Worm (Caenorhabditis elegans): ENCODE measurements around the gene math-41.
"Not testable (repeated sequence)": the region's sequence is repeated elsewhere in the genome, so short reads cannot be mapped to it uniquely, and the experiment has no call there.

math-41 gene

ce11 chrII:1831883-1832388 lies 7.5 kb downstream of the math-41 start, which contains the start of gene math-39:
Gene math-39 (plus strand): TSS chrII:1832338.
- TF ChIP-seq him-1 (tag; optimal IDR thresholded peaks at IDR 0.05) (no peak), W03F9.2 (tag; optimal IDR thresholded peaks at IDR 0.05) (no peak), dao-5 (tag; optimal IDR thresholded peaks at IDR 0.05) (no peak)

- TF ChIP-seq him-1 (tag; optimal IDR thresholded peaks at IDR 0.05) (no peak), W03F9.2 (tag; optimal IDR thresholded peaks at IDR 0.05) (no peak), dao-5 (tag; optimal IDR thresholded peaks at IDR 0.05) (no peak)
Measured at ce11 chrII:1836204-1836603, 11.8 kb downstream of the math-41 start, which contains the start of gene T08E11.1. Gene T08E11.1 (plus strand): TSS chrII:1836504.

ce11 chrII:1842894-1843293 lies 18.5 kb downstream of the math-41 start, which contains the start of the genes C52E2.5 and C52E2.4:
Gene C52E2.5 (minus strand): TSS chrII:1842936.
Gene C52E2.4 (plus strand): TSS chrII:1843145.
- no peak for TF ChIP-seq him-1 (tag; optimal IDR thresholded peaks at IDR 0.05)
- no peak for TF ChIP-seq dao-5 (tag; optimal IDR thresholded peaks at IDR 0.05)
- TF ChIP-seq W03F9.2 (tag; optimal IDR thresholded peaks at IDR 0.05), result no peak

ce11 chrII:1844552-1844951 lies 20.1 kb downstream of the math-41 start:
- TF ChIP-seq him-1 (tag; optimal IDR thresholded peaks at IDR 0.05) (no peak), W03F9.2 (tag; optimal IDR thresholded peaks at IDR 0.05) (no peak), dao-5 (tag; optimal IDR thresholded peaks at IDR 0.05) (no peak)

ce11 chrII:1848109-1848508 lies 23.7 kb downstream of the math-41 start, which contains the start of gene fbxb-97:
Gene fbxb-97 (minus strand): TSS chrII:1848161.
- TF ChIP-seq dao-5 (tag; optimal IDR thresholded peaks at IDR 0.05) (no peak), W03F9.2 (tag; optimal IDR thresholded peaks at IDR 0.05) (no peak), him-1 (tag; optimal IDR thresholded peaks at IDR 0.05) (no peak)

- TF ChIP-seq him-1 (tag; optimal IDR thresholded peaks at IDR 0.05) (no peak), W03F9.2 (tag; optimal IDR thresholded peaks at IDR 0.05) (no peak)
Measured at ce11 chrII:1850299-1850698, 25.9 kb downstream of the math-41 start, which contains the start of gene fbxb-96. Gene fbxb-96 (minus strand): TSS chrII:1850399.

- TF ChIP-seq dao-5 (tag; optimal IDR thresholded peaks at IDR 0.05) (no peak), W03F9.2 (tag; optimal IDR thresholded peaks at IDR 0.05) (no peak)
Measured at ce11 chrII:1850840-1851294, 26.4 kb downstream of the math-41 start, which contains the start of gene C52E2.3. Gene C52E2.3 (plus strand): TSS chrII:1851244.

- no peak for TF ChIP-seq W03F9.2 (tag; optimal IDR thresholded peaks at IDR 0.05)
- TF ChIP-seq dao-5 (tag; optimal IDR thresholded peaks at IDR 0.05), result no peak
- TF ChIP-seq him-1 (tag; optimal IDR thresholded peaks at IDR 0.05), result no peak
Measured at ce11 chrII:1851716-1852115, 27.3 kb downstream of the math-41 start.

- no peak for TF ChIP-seq W03F9.2 (tag; optimal IDR thresholded peaks at IDR 0.05)
Measured at ce11 chrII:1852503-1852902, 28.1 kb downstream of the math-41 start, which contains the start of gene C52E2.2. Gene C52E2.2 (plus strand): TSS chrII:1852803.

- not testable (repeated sequence) for TF ChIP-seq dao-5, W03F9.2, him-1 (tag; optimal IDR thresholded peaks at IDR 0.05)
Measured at ce11 chrII:1854094-1854493, 29.7 kb downstream of the math-41 start, which contains the start of gene fbxb-95. Gene fbxb-95 (plus strand): TSS chrII:1854394.

ce11 chrII:1861285-1861793 lies 36.9 kb downstream of the math-41 start, which contains the start of gene C16C4.18:
Gene C16C4.18 (minus strand): TSS chrII:1861335.
- TF ChIP-seq dao-5, him-1, W03F9.2 (tag; optimal IDR thresholded peaks at IDR 0.05): not testable (repeated sequence)

ce11 chrII:1862334-1862733 lies 37.9 kb downstream of the math-41 start, which contains the start of gene fbxb-98:
Gene fbxb-98 (plus strand): TSS chrII:1862634.
- TF ChIP-seq him-1, dao-5, W03F9.2 (tag; optimal IDR thresholded peaks at IDR 0.05): not testable (repeated sequence)

ce11 chrII:1864278-1864677 lies 39.8 kb downstream of the math-41 start, which contains the start of gene C16C4.17:
Gene C16C4.17 (plus strand): TSS chrII:1864578.
- no peak for TF ChIP-seq W03F9.2 (tag; optimal IDR thresholded peaks at IDR 0.05)
- TF ChIP-seq dao-5 (tag; optimal IDR thresholded peaks at IDR 0.05), result no peak
- no peak for TF ChIP-seq him-1 (tag; optimal IDR thresholded peaks at IDR 0.05)

- TF ChIP-seq him-1 (tag; optimal IDR thresholded peaks at IDR 0.05) (no peak), dao-5 (tag; optimal IDR thresholded peaks at IDR 0.05) (no peak), W03F9.2 (tag; optimal IDR thresholded peaks at IDR 0.05) (no peak)
Measured at ce11 chrII:1865683-1866431, 41.4 kb downstream of the math-41 start, which contains the start of gene math-15. Gene math-15 (plus strand): TSS chrII:1866381.

Data from whole organism, L4/young adult.